Worm (Caenorhabditis elegans): ENCODE measurements around the gene Y97E10AR.1.

ce11 chrV:7956218-7956617 lies 45.0 kb upstream of the Y97E10AR.1 start, which contains the start of gene pals-34:
- TF ChIP-seq pros-1 (tag; optimal IDR thresholded peaks at IDR 0.05) (no peak), nfya-1 (tag; optimal IDR thresholded peaks at IDR 0.05) (no peak), hlh-13 (GFP tag; optimal IDR thresholded peaks at IDR 0.05) (no peak), pha-4 (tag; optimal IDR thresholded peaks at IDR 0.05) (no peak), nhr-11 (tag; optimal IDR thresholded peaks at IDR 0.05) (no peak), ets-4 (tag; optimal IDR thresholded peaks at IDR 0.05) (no peak), K02D7.2 (tag; optimal IDR thresholded peaks at IDR 0.05) (no peak), pqm-1 (tag; optimal IDR thresholded peaks at IDR 0.05) (no peak), lin-11 (tag; optimal IDR thresholded peaks at IDR 0.05) (no peak), ama-1 (optimal IDR thresholded peaks at IDR 0.05) (no peak), T23F11.4 (GFP tag; optimal IDR thresholded peaks at IDR 0.05) (no peak), elt-2 (tag; optimal IDR thresholded peaks at IDR 0.05) (no peak), fkh-10 (GFP tag; optimal IDR thresholded peaks at IDR 0.05) (no peak), dve-1 (tag; optimal IDR thresholded peaks at IDR 0.05) (no peak)
